Worm (Caenorhabditis elegans) whole organism, L4 larva: ENCODE measurements around the gene tdc-1.

Experiments
- F44E2.7 ChIP-seq: fragments of 200-800 bp; sonication (Bioruptor generic); IDR thresholded peaks from 2 replicates; pipeline ENCODE4 v2.1.2; 2022; ENCODE audit warnings: missing genetic modification characterization, missing compliant biosample characterization
- F49E8.2 ChIP-seq: sonication (generic microtip); optimal IDR thresholded peaks from 2 replicates; lab custom pipeline; 2016; ENCODE audit warnings: missing compliant biosample characterization, mild to moderate bottlenecking, missing genetic modification characterization, borderline replicate concordance
- T26A8.4 ChIP-seq: fragments of 200-800 bp; sonication (Bioruptor generic); IDR thresholded peaks from 2 replicates; pipeline ENCODE4 v1.3.6; 2022; ENCODE audit warnings: missing genetic modification characterization, missing compliant biosample characterization
- Y48G9A.11 ChIP-seq: fragments of 200-800 bp; sonication (Bioruptor generic); IDR thresholded peaks from 2 replicates; pipeline ENCODE4 v1.3.6; 2022; ENCODE audit warnings: missing genetic modification reagents, missing genetic modification characterization, missing compliant biosample characterization
- ZK546.5 ChIP-seq, 2 experiments: sonication (generic microtip); optimal IDR thresholded peaks; 2 replicates each; lab custom pipeline; 2017; ENCODE audit warnings: missing biosample characterization in 2 of 2, missing genetic modification characterization in 2 of 2
- aha-1 ChIP-seq: fragments of 150-350 bp; peaks from one replicate; lab custom pipeline; 2014; ENCODE audit warnings: missing biosample characterization, missing genetic modification characterization
- ama-1 ChIP-seq: fragments of 150-350 bp; optimal IDR thresholded peaks from 2 replicates; lab custom pipeline; 2014; ENCODE audit warnings: inconsistent platforms, mixed read lengths
- ceh-28 ChIP-seq: fragments of 150-350 bp; optimal IDR thresholded peaks from 2 replicates; lab custom pipeline; 2014; ENCODE audit warnings: missing biosample characterization, missing genetic modification reagents, missing genetic modification characterization
- ceh-32 ChIP-seq: sonication (generic microtip); optimal IDR thresholded peaks from 2 replicates; lab custom pipeline; 2016; ENCODE audit warnings: mild to moderate bottlenecking, missing genetic modification characterization, missing compliant biosample characterization; ENCODE audit not compliant: poor library complexity
- ceh-82 ChIP-seq: sonication (generic microtip); optimal IDR thresholded peaks from 2 replicates; lab custom pipeline; 2017; ENCODE audit warnings: missing biosample characterization, missing genetic modification characterization
- cey-2 ChIP-seq: sonication (generic microtip); optimal IDR thresholded peaks from 3 replicates; lab custom pipeline; 2017; ENCODE audit warnings: missing genetic modification characterization, mild to moderate bottlenecking, missing compliant biosample characterization, antibody characterized with exemption, borderline replicate concordance; ENCODE audit not compliant: insufficient read depth
- ctbp-1 ChIP-seq: fragments of 200-800 bp; sonication (Bioruptor generic); IDR thresholded peaks from 2 replicates; pipeline ENCODE4 v1.3.6; 2022; ENCODE audit warnings: missing genetic modification reagents, missing genetic modification characterization, missing compliant biosample characterization
- daf-16 ChIP-seq, 3 experiments: sonication (generic microtip); optimal IDR thresholded peaks; 2 replicates each; lab custom pipeline; 2016 to 2017; ENCODE audit warnings: missing genetic modification characterization in 3 of 3, missing genetic modification reagents in 3 of 3, mild to moderate bottlenecking in 2 of 3, missing compliant biosample characterization in 2 of 3, missing biosample characterization in 1 of 3, moderate library complexity in 1 of 3
- dmd-9 ChIP-seq: fragments of 200-800 bp; sonication (Bioruptor generic); IDR thresholded peaks from 2 replicates; pipeline ENCODE4 v1.3.6; 2022; ENCODE audit warnings: missing genetic modification reagents, missing genetic modification characterization, missing compliant biosample characterization
- dve-1 ChIP-seq: sonication (generic microtip); optimal IDR thresholded peaks from 2 replicates; lab custom pipeline; 2017; ENCODE audit warnings: antibody characterized with exemption, mild to moderate bottlenecking, missing genetic modification characterization, missing compliant biosample characterization; ENCODE audit not compliant: insufficient read depth
- egl-27 ChIP-seq: sonication (generic microtip); optimal IDR thresholded peaks from 3 replicates; lab custom pipeline; 2017; ENCODE audit warnings: missing biosample characterization, missing genetic modification reagents, missing genetic modification characterization
- gei-8 ChIP-seq: fragments of 200-800 bp; sonication (Bioruptor generic); optimal IDR thresholded peaks from 2 replicates; lab custom pipeline; 2018; ENCODE audit warnings: mild to moderate bottlenecking, missing genetic modification characterization, missing compliant biosample characterization
- hif-1 ChIP-seq, 2 experiments: sonication (generic microtip); optimal IDR thresholded peaks; 2 replicates each; lab custom pipeline; 2016 to 2017; ENCODE audit warnings: missing compliant biosample characterization in 2 of 2, missing genetic modification characterization in 2 of 2, missing genetic modification reagents in 2 of 2, missing genotype in 2 of 2, mild to moderate bottlenecking in 1 of 2
- hlh-11 ChIP-seq: fragments of 200-800 bp; sonication (Bioruptor generic); optimal IDR thresholded peaks from 2 replicates; lab custom pipeline; 2018; ENCODE audit warnings: mild to moderate bottlenecking, missing genetic modification characterization, missing compliant biosample characterization
- hlh-30 ChIP-seq: sonication (generic microtip); optimal IDR thresholded peaks from 2 replicates; lab custom pipeline; 2017; ENCODE audit warnings: antibody characterized with exemption, mild to moderate bottlenecking, missing genetic modification characterization, missing compliant biosample characterization; ENCODE audit not compliant: insufficient read depth
- jun-1 ChIP-seq: fragments of 150-350 bp; optimal IDR thresholded peaks from 2 replicates; lab custom pipeline; 2014; ENCODE audit warnings: missing biosample characterization, missing genetic modification reagents, missing genetic modification characterization
- lin-13 ChIP-seq: fragments of 150-350 bp; optimal IDR thresholded peaks from 2 replicates; lab custom pipeline; 2014; ENCODE audit warnings: missing biosample characterization, missing genetic modification reagents, missing genetic modification characterization
- lin-38 ChIP-seq: fragments of 200-800 bp; sonication (Bioruptor generic); IDR thresholded peaks from 2 replicates; pipeline ENCODE4 v1.3.6; 2022; ENCODE audit warnings: missing genetic modification reagents, missing genetic modification characterization, missing compliant biosample characterization
- lsy-2 ChIP-seq, 2 experiments: fragments of 150-350 bp in 1 of 2; sonication (generic microtip) in 1 of 2; optimal IDR thresholded peaks; 2 replicates each; lab custom pipeline; 2014 to 2017; ENCODE audit warnings: missing biosample characterization in 2 of 2, missing genetic modification characterization in 2 of 2
- mdl-1 ChIP-seq, 2 experiments: fragments of 150-350 bp in 1 of 2; sonication (generic microtip) in 1 of 2; optimal IDR thresholded peaks; 2 replicates each; lab custom pipeline; 2014 to 2017; ENCODE audit warnings: missing biosample characterization in 2 of 2, missing genetic modification characterization in 2 of 2
- mep-1 ChIP-seq: fragments of 150-350 bp; sonication (generic microtip); optimal IDR thresholded peaks from 3 replicates; lab custom pipeline; 2014; ENCODE audit warnings: missing biosample characterization, missing genetic modification characterization
- mxl-3 ChIP-seq: fragments of 200-800 bp; sonication (Bioruptor generic); optimal IDR thresholded peaks from 2 replicates; lab custom pipeline; 2018; ENCODE audit warnings: mild to moderate bottlenecking, missing genetic modification characterization, missing compliant biosample characterization
- nhr-25 ChIP-seq: sonication (generic microtip); optimal IDR thresholded peaks from 2 replicates; lab custom pipeline; 2017; ENCODE audit warnings: missing genetic modification characterization, mild to moderate bottlenecking, missing compliant biosample characterization, antibody characterized with exemption, moderate library complexity, borderline replicate concordance; ENCODE audit not compliant: insufficient read depth
- nhr-28 ChIP-seq: fragments of 150-350 bp; optimal IDR thresholded peaks from 2 replicates; lab custom pipeline; 2014; ENCODE audit warnings: missing biosample characterization, missing genetic modification characterization
- nhr-48 ChIP-seq: sonication (generic microtip); optimal IDR thresholded peaks from 2 replicates; lab custom pipeline; 2016; ENCODE audit warnings: mild to moderate bottlenecking, missing genetic modification characterization, missing compliant biosample characterization
- nhr-77 ChIP-seq: fragments of 150-350 bp; optimal IDR thresholded peaks from 2 replicates; lab custom pipeline; 2014; ENCODE audit warnings: missing biosample characterization, missing genetic modification characterization
- spr-3 ChIP-seq: fragments of 200-800 bp; sonication (Bioruptor generic); optimal IDR thresholded peaks from 2 replicates; lab custom pipeline; 2018; ENCODE audit warnings: mild to moderate bottlenecking, missing genetic modification characterization, missing compliant biosample characterization
- tag-97 ChIP-seq: fragments of 200-800 bp; sonication (Bioruptor generic); IDR thresholded peaks from 2 replicates; pipeline ENCODE4 v1.3.6; 2022; ENCODE audit warnings: missing genetic modification characterization, missing compliant biosample characterization
- tra-1 ChIP-seq: fragments of 200-800 bp; sonication (Bioruptor generic); IDR thresholded peaks from 2 replicates; pipeline ENCODE4 v1.3.6; 2022; ENCODE audit warnings: missing genetic modification reagents, missing genetic modification characterization, missing compliant biosample characterization
- unc-130 ChIP-seq: sonication (generic microtip); optimal IDR thresholded peaks from 2 replicates; lab custom pipeline; 2016; ENCODE audit warnings: missing genetic modification reagents, missing genetic modification characterization, missing compliant biosample characterization
- unc-39 ChIP-seq: sonication (generic microtip); optimal IDR thresholded peaks from 2 replicates; lab custom pipeline; 2017; ENCODE audit warnings: missing biosample characterization, missing genetic modification characterization
- unc-62 ChIP-seq, 3 experiments: fragments of 150-350 bp in 1 of 3; sonication (generic microtip); optimal IDR thresholded peaks in 2 of 3; peaks in 1 of 3; 1 replicate in 1 of 3; 2 replicates in 2 of 3; lab custom pipeline; 2014 to 2017; ENCODE audit warnings: missing biosample characterization in 3 of 3, missing genetic modification characterization in 3 of 3, missing genetic modification reagents in 3 of 3, missing genotype in 1 of 3

Gene tdc-1

DNA sequence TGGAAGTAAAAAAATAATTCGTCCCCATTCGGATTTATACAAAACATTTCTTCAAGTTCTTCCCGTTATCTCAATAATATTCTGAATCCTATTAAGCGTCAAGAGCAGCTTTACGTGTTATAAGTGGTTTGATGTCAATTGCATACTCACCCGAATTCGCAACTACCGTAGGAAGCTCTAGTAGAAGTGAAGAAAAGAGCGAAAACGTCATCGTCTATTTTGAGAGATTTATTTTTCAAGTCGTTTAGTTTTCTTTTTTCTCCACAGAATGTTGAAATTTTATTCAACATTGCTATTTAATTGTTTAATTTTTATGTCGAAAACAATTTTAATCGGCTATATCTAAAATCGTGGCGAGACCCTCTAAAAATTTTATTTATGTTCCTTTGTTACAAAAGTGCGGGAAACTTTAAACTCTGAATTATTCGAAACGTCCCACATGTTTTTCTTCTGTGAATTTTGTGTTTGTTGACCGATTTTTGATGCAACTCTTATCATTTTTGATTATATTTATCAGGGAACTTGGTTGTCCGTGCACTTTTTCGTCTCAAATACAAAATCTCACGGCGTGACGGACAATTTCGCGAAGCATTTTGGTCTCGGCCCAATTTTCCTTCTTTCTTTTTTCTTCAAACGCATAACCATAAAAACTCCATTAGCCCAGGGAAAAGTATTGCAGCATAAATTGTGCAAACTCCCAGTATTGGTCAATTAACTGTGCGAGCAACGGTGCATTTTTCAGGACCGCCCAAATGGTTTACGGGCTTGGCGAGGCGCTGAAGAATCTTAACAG is at the start of gene tdc-1:
TSS of gene tdc-1 (plus strand) at position 743 of the 793 bp plus-strand sequence.
- peak in 1 of 2 experiments; percentile 80 for TF ChIP-seq unc-62 (GFP tag; optimal IDR thresholded peaks at IDR 0.05 in 1 of 2; lab: Kevin White, UChicago)
- TF ChIP-seq unc-62 (tag; optimal IDR thresholded peaks at IDR 0.05; lab: Kevin White, UChicago) = no peak
- TF ChIP-seq ceh-28 (tag; lab: Kevin White, UChicago) = no peak
- TF ChIP-seq ctbp-1 (GFP tag; lab: Robert Waterston, UW) = no peak
- no peak for TF ChIP-seq egl-27 (tag; lab: Kevin White, UChicago)
- no peak for TF ChIP-seq unc-39 (tag; lab: Kevin White, UChicago)
- no peak for TF ChIP-seq nhr-77 (tag; lab: Kevin White, UChicago)
- TF ChIP-seq ama-1 (lab: Kevin White, UChicago) = no peak
- TF ChIP-seq daf-16 (GFP tag; optimal IDR thresholded peaks at IDR 0.05; lab: Kevin White, UChicago) = no peak
- peak; percentile 11 for TF ChIP-seq daf-16 (tag; optimal IDR thresholded peaks at IDR 0.05; lab: Kevin White, UChicago)
- no peak for TF ChIP-seq Y48G9A.11 (GFP tag; lab: Robert Waterston, UW)
- no peak for TF ChIP-seq tag-97 (GFP tag; lab: Robert Waterston, UW)
- TF ChIP-seq dmd-9 (GFP tag; lab: Robert Waterston, UW) = no peak
- TF ChIP-seq T26A8.4 = no peak
- no peak for TF ChIP-seq ceh-82 (tag; lab: Kevin White, UChicago)
- TF ChIP-seq unc-130 (GFP tag; lab: Kevin White, UChicago) = peak; percentile 7
- no peak for TF ChIP-seq hlh-30

DNA sequence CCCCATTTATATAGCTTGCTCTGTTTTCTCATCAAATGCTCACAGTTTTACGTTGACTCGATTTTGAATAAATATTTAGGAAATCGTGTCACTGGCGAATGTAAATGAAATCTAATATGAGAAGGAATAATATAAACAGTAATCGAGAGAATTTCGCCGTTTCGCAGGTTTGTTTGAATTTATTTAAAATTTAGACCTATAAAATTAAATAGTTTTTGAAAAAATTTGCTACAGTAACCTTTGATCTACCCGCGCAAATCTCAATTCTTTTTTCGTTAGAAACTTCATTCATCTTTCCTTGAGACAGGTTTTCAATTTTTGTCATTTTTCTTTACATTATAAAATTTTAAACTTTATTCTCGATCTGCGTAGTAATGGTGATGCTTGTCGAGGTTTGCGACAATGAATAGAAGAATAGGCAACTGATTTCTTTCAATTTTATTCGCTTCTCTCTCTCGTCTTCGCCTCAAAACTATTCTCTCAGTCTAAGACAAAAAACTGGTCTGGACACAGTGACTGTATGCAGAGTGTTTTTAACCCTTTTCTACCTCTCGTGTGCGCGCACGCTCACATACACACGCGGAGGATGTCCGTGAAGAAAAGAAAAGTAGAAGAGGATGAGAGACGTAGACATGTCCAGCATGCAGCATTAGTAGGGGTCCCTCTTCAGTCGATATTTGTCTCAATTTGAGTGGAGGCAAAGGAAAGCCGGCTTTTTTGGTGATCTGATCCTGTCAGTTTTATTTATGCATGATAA is 47.9 kb upstream of the tdc-1 start, which contains the start of gene dab-1:
TSS of gene dab-1 (plus strand) at position 78 of the 757 bp plus-strand sequence.
- TF ChIP-seq hif-1 (tag; optimal IDR thresholded peaks at IDR 0.05; lab: Kevin White, UChicago) = no peak
- TF ChIP-seq unc-130 (GFP tag; lab: Kevin White, UChicago) = peak; percentile 24
- peak; percentile 73 for TF ChIP-seq aha-1
- TF ChIP-seq jun-1 = no peak
- peak; percentile 22 for TF ChIP-seq nhr-48 (tag; lab: Kevin White, UChicago)
- TF ChIP-seq mep-1 = peak; percentile 56
- TF ChIP-seq tra-1 (GFP tag; lab: Robert Waterston, UW) = no peak
- peak; percentile 76 for TF ChIP-seq hlh-30
- no peak for TF ChIP-seq F44E2.7 (GFP tag; lab: Robert Waterston, UW)
- peak in 1 of 2 experiments; percentile 25 for TF ChIP-seq lsy-2 (tag; optimal IDR thresholded peaks at IDR 0.05; lab: Kevin White, UChicago)
- TF ChIP-seq mdl-1 (tag; optimal IDR thresholded peaks at IDR 0.05; lab: Kevin White, UChicago) = peak; percentile 90 to 97
- TF ChIP-seq mxl-3 (GFP tag; lab: Kevin White, UChicago) = peak; percentile 94
- peak; percentile 53 for TF ChIP-seq hlh-11 (tag; lab: Kevin White, UChicago)
- TF ChIP-seq unc-62 (GFP tag; optimal IDR thresholded peaks at IDR 0.05 in 1 of 2; lab: Kevin White, UChicago) = peak in 1 of 2 experiments; percentile 75
- no peak for TF ChIP-seq unc-62 (tag; optimal IDR thresholded peaks at IDR 0.05; lab: Kevin White, UChicago)
- no peak for TF ChIP-seq gei-8 (GFP tag; lab: Kevin White, UChicago)
- no peak for TF ChIP-seq lin-13 (GFP tag; lab: Kevin White, UChicago)
- TF ChIP-seq dve-1 = peak; percentile 39
- 0 out of 2 replicates have a peak, but pooled peaks have one; percentile 24 for TF ChIP-seq lin-38 (GFP tag; lab: Robert Waterston, UW)
- TF ChIP-seq nhr-25 = peak; percentile 25
- no peak for TF ChIP-seq F49E8.2 (tag; lab: Kevin White, UChicago)
- peak; percentile 85 for TF ChIP-seq nhr-28 (tag; lab: Kevin White, UChicago)
- TF ChIP-seq nhr-77 (tag; lab: Kevin White, UChicago) = peak; percentile 41
- no peak for TF ChIP-seq spr-3 (GFP tag; lab: Kevin White, UChicago)
- TF ChIP-seq ceh-32 (tag; lab: Kevin White, UChicago) = no peak
- peak; percentile 51 for TF ChIP-seq cey-2 (tag; lab: Kevin White, UChicago)
- TF ChIP-seq ZK546.5 (tag; optimal IDR thresholded peaks at IDR 0.05; lab: Kevin White, UChicago) = no peak
